Worm (Caenorhabditis elegans) whole organism, early embryonic: ENCODE results near the gene str-82.

Experiments used
- F13C5.2 ChIP-seq: sonication (generic microtip); optimal IDR thresholded peaks from 2 replicates; lab custom pipeline; 2017; ENCODE audit warnings: mild to moderate bottlenecking, missing genetic modification characterization, inconsistent platforms, missing compliant biosample characterization
- aly-1 ChIP-seq: sonication (generic microtip); optimal IDR thresholded peaks from 2 replicates; lab custom pipeline; 2016; ENCODE audit warnings: missing genetic modification characterization, missing compliant biosample characterization
- ama-1 ChIP-seq: fragments of 150-350 bp; optimal IDR thresholded peaks from 2 replicates; lab custom pipeline; 2014
- hmg-4 ChIP-seq: fragments of 200-800 bp; sonication (Bioruptor generic); optimal IDR thresholded peaks from 2 replicates; lab custom pipeline; 2018; ENCODE audit warnings: mild to moderate bottlenecking, missing genetic modification characterization, missing compliant biosample characterization
- sea-1 ChIP-seq: fragments of 200-800 bp; sonication (Bioruptor generic); conservative IDR thresholded peaks from 2 replicates; pipeline ENCODE4 v1.3.6; 2022; ENCODE audit warnings: missing genetic modification characterization, missing compliant biosample characterization

DNA sequence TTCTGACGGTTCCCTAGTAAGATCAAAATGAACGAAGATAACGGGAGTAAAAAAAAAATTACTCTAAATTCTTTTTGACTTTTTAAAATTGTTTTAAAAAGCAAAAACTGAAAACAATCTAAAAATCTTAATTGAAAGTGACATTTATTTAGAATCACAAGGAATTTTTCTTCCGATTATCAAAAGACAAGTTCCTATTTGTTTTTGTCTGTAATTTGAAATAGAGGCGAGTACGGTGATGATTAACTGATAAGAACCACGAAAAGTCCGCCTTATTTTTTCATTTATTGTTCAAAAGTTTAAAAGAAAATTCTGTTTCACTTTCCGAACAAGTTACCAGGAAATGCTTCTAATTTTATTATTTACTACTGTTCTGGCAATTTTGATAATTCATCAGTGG is 24.7 kb upstream of the str-82 start, which contains the start of gene dach-1:
- TF ChIP-seq F13C5.2 (tag; lab: Kevin White, UChicago) (no peak), hmg-4 (GFP tag; lab: Kevin White, UChicago) (no peak), sea-1 (no peak), aly-1 (tag; lab: Kevin White, UChicago) (no peak), ama-1 (lab: Kevin White, UChicago) (no peak)
